Fruit fly (Drosophila melanogaster) S2 (cell line): ENCODE measurements around the gene Kr-h1.

Experiments
- CG8478 ChIP-seq: fragments of >200 bp; optimal IDR thresholded peaks from 2 replicates; lab custom pipeline; 2018
- CTCF ChIP-seq, 2 experiments: fragments of >200 bp; optimal IDR thresholded peaks; 2 replicates each; lab custom pipeline; 2018

DNA sequence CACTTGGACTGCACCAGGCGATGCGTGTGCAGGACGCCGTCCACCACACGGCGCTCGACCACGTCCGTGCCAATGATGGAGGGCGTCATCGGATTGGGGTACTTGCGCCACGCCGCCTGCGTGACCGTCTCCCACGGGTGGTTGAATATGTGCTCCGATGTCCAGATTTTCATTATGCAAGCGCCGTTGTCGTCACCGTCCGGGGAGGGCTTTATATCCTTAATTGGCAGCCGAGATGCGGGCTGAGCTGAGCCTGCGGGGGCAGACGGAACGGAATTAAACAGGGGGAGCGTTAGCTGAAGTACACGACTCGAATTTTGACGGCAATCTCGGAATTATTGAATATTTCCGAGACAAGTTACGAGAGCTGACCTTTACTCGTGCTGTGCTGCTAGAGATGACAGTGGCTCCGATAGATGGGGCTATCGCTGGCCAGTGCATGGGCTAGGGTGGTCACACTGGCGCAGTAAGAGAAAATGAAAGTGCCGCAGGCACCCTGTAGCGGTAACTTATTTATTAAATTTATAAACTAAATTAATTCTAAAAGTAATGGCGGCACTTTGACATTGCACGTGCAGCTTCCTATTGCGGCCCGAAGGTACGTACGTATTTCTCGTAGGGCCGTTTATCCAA is 34.8 kb upstream of the Kr-h1 start, which contains the start of gene IPIP:
- TF ChIP-seq CTCF (optimal IDR thresholded peaks at IDR 0.05; lab: Kevin White, UChicago): peak in 1 of 2 experiments; percentile 38
- TF ChIP-seq CG8478 (lab: Kevin White, UChicago): no peak
